Worm (Caenorhabditis elegans) whole organism, L4/young adult: Measurements from ENCODE around the gene F23H12.3.

Source experiments
- dao-5 ChIP-seq: sonication (generic microtip); optimal IDR thresholded peaks from 2 replicates; lab custom pipeline; 2016; ENCODE audit warnings: missing genotype, missing genetic modification characterization, moderate library complexity, missing compliant biosample characterization
- him-1 ChIP-seq: sonication (generic microtip); optimal IDR thresholded peaks from 2 replicates; lab custom pipeline; 2016; ENCODE audit warnings: missing genotype, missing genetic modification reagents, missing genetic modification characterization, missing compliant biosample characterization

DNA sequence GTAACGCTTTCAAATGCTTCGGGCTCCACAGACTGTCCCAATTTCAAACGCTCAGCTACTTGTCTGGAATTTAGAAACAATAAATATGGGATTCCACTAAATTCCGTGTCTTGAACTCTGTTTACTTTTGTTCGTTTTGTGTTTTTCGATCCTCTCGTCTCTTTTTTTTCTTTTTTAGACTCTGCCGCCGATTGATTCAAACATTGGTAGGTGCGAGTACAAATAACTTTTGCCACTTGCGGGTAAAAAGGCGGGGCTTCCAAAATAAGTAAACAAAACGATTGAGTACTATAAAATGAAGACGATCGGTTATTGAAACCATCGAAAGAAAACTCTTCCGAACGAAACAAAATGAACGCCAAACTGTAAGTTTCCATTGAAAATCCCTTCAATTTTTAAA is 20.2 kb downstream of the F23H12.3 start, which contains the start of gene fipr-2:
- TF ChIP-seq dao-5 (tag; lab: Kevin White, UChicago) (no peak), him-1 (no peak)
